Worm (Caenorhabditis elegans): ENCODE data around the gene tsct-1.

tsct-1 gene

ce11 chrX:12439998-12440722 is 6.3 kb downstream of the tsct-1 start:
- TF ChIP-seq W03F9.2 (tag; optimal IDR thresholded peaks at IDR 0.05) (no peak), him-1 (tag; optimal IDR thresholded peaks at IDR 0.05) (no peak), dao-5 (tag; optimal IDR thresholded peaks at IDR 0.05) (no peak)

DNA sequence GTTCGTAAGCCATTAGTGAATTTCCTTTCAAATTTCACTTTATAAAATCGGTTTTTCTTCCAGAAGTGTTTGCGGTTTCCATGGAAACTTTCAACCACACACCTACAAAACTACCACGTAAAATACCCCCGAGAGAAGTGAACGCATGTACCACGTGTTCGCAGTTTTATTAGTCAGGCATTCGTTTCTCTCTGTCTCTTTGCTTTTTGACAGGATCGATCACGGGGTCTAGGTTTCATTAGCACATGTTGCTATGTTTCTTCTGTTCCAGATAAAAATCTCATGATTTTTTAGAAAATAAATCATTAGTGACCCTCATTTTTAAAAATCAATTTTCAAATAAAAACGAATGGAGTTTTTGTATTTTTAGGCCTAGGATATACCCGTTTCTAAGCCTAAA is 10.5 kb downstream of the tsct-1 start:
- TF ChIP-seq him-1 (tag; optimal IDR thresholded peaks at IDR 0.05) (no peak), W03F9.2 (tag; optimal IDR thresholded peaks at IDR 0.05) (no peak), dao-5 (tag; optimal IDR thresholded peaks at IDR 0.05) (no peak)

- TF ChIP-seq W03F9.2 (tag; optimal IDR thresholded peaks at IDR 0.05): no peak
- no peak for TF ChIP-seq dao-5 (tag; optimal IDR thresholded peaks at IDR 0.05)
- no peak for TF ChIP-seq him-1 (tag; optimal IDR thresholded peaks at IDR 0.05)
Measured at ce11 chrX:12446572-12446971, 12.7 kb downstream of the tsct-1 start.

DNA sequence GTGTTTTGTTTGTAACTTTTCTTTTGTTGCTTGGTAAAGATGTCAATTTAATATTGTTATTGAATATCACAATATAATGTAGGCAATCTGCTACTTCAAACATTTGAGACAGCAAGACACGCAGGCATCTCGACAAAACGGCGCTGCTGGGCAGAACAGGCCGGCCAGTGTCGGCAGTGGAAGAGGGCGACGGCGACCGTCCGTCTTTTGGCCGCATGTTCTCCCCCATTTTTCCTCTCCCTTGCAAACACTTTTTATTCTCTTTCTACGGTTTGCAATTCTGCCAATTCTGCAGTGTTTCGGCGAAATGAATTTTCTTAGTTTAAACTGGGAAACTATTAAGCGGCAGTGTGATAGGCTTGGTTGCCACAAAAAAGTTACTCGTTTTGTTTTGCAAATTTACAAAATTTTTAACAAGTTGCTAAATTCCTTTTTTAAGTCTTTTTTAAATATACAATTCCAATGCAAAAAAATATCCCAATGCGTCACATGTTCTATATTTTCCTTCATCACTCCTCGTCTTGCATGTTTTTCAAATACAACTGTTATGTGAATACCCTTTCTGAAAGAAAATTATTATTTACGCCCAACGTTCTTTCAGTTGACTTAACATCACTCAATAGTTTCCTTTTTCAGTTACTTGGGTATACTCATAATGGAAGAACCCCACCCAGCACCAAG is 15.5 kb downstream of the tsct-1 start, which contains the start of gene T18D3.6:
Gene T18D3.6 (plus strand): TSS at position 631 of the 681 bp plus-strand sequence.
- TF ChIP-seq dao-5 (tag; optimal IDR thresholded peaks at IDR 0.05) (no peak), him-1 (tag; optimal IDR thresholded peaks at IDR 0.05) (no peak), W03F9.2 (tag; optimal IDR thresholded peaks at IDR 0.05) (no peak)

DNA sequence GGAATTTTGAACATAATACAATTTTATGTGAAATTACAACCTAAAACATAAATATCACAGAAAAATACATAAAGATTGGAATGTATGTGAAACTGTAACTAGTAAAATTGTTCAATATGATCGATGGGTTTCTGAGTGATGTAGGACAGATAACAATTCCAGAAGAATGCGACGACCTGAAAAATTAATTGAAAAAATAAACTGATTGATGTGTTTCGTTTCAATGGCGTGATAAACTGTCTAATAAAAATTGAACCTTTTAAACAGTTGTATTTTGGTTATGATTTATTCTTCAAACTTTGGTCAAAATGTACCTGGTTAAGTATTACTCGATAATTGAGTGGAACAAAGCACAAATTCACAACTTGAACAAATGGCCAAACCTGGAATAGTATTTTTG is 17.4 kb downstream of the tsct-1 start:
- TF ChIP-seq him-1 (tag; optimal IDR thresholded peaks at IDR 0.05) (no peak), W03F9.2 (tag; optimal IDR thresholded peaks at IDR 0.05) (no peak), dao-5 (tag; optimal IDR thresholded peaks at IDR 0.05) (no peak)

- TF ChIP-seq dao-5 (tag; optimal IDR thresholded peaks at IDR 0.05) (no peak), him-1 (tag; optimal IDR thresholded peaks at IDR 0.05) (peak; percentile 87)
Measured at ce11 chrX:12452143-12452570, 18.3 kb downstream of the tsct-1 start.

DNA sequence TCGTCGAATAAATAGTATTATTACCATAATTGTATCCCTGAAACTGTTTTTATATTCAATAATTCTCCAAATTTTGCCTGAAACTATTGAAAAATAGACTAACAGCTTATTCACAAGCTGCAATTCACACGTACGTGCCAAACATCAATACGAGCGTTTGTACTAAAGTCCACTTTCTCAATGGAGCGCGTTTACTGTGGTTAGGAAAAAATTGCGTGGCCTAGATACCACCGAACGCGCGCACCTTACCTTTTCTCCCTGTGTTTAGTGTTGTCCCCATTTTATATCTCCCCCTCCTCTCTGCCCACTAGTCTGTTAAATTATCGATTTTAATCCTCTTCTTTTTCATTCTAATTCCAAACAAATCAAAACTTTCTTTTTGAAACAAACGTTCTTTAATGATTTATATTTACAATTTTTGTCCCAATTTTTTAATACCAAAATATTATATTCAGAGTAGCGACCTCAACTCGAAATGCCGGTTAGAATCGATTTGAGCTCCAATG is 20.4 kb downstream of the tsct-1 start, which contains the start of the genes T18D3.9 and T18D3.1:
Gene T18D3.9 (minus strand): TSS at position 168 of the 506 bp plus-strand sequence.
Gene T18D3.1 (plus strand): TSS at position 456 of the 506 bp plus-strand sequence.
- TF ChIP-seq W03F9.2 (tag; optimal IDR thresholded peaks at IDR 0.05): no peak
- no peak for TF ChIP-seq dao-5 (tag; optimal IDR thresholded peaks at IDR 0.05)
- TF ChIP-seq him-1 (tag; optimal IDR thresholded peaks at IDR 0.05): no peak

DNA sequence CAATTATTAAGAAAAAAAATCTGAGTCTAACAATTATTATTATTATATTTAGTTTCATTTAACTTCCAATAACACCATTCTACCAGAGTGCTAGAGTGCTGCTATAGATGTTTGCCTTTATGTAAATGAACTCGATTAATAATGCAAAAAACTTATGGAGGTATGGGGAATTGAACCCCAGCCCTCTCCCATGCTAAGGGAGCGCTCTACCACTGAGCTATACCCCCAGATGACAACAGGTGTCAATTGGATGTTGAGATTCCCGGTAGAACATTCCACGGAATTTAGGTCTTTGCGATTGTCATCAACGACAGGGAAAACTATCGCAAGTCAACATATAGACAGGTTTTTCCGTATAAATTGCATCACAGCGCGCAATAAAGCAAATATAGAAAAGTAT is 24.1 kb downstream of the tsct-1 start:
- TF ChIP-seq dao-5 (tag; optimal IDR thresholded peaks at IDR 0.05): peak; percentile 83
- TF ChIP-seq him-1 (tag; optimal IDR thresholded peaks at IDR 0.05): no peak
- TF ChIP-seq W03F9.2 (tag; optimal IDR thresholded peaks at IDR 0.05): peak; percentile 57

- TF ChIP-seq W03F9.2 (tag; optimal IDR thresholded peaks at IDR 0.05): no peak
- no peak for TF ChIP-seq dao-5 (tag; optimal IDR thresholded peaks at IDR 0.05)
- TF ChIP-seq him-1 (tag; optimal IDR thresholded peaks at IDR 0.05): no peak
Measured at ce11 chrX:12461557-12461956, 27.7 kb downstream of the tsct-1 start, which contains the start of gene odr-7. Gene odr-7 (minus strand): TSS chrX:12461657.

- TF ChIP-seq him-1 (tag; optimal IDR thresholded peaks at IDR 0.05) (no peak), dao-5 (tag; optimal IDR thresholded peaks at IDR 0.05) (no peak), W03F9.2 (tag; optimal IDR thresholded peaks at IDR 0.05) (no peak)
Measured at ce11 chrX:12463504-12463903, 29.6 kb downstream of the tsct-1 start, which contains the start of gene T18D3.5. Gene T18D3.5 (plus strand): TSS chrX:12463804.

- TF ChIP-seq W03F9.2 (tag; optimal IDR thresholded peaks at IDR 0.05) (no peak), him-1 (tag; optimal IDR thresholded peaks at IDR 0.05) (no peak), dao-5 (tag; optimal IDR thresholded peaks at IDR 0.05) (no peak)
Measured at ce11 chrX:12466769-12467168, 32.9 kb downstream of the tsct-1 start, which contains the start of gene cdf-2. Gene cdf-2 (minus strand): TSS chrX:12466917.

DNA sequence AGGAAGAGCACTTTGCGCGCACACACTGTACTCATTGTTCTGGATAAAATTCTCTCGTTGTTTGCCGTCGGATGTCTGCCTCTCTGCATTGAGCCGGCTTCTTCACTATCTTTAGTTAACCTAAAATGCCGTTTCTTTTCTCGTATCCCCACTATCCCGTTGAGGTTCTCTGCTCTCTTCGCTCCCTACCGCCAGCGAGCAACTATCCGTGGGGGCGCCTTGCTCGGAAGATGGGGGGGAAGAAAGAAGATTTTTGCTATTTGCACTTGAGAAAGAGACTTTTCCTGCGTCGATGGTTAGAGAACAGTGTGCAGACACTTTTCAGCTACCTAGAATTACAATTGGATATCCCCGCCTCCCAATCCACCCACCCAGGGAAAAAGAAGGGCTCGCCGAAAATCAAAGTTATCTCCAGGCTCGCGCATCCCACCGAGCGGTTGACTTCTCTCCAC is 33.8 kb downstream of the tsct-1 start, which contains the start of gene myo-2:
Gene myo-2 (plus strand): TSS at position 402 of the 452 bp plus-strand sequence.
- TF ChIP-seq W03F9.2 (tag; optimal IDR thresholded peaks at IDR 0.05): no peak
- no peak for TF ChIP-seq dao-5 (tag; optimal IDR thresholded peaks at IDR 0.05)

DNA sequence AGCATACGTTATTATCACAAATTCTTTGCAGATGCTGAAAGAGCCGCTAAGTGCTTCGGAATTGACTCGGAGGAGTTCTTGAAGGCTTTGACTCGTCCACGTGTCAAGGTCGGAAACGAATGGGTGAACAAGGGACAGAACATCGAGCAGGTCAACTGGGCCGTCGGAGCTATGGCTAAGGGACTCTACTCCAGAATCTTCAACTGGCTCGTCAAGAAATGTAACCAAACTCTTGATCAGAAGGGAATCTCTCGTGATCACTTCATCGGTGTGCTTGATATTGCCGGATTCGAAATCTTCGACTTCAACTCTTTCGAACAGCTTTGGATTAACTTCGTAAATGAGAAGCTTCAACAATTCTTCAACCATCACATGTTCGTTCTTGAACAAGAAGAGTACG is 35.9 kb downstream of the tsct-1 start:
- TF ChIP-seq him-1 (tag; optimal IDR thresholded peaks at IDR 0.05): no peak

- TF ChIP-seq W03F9.2 (tag; optimal IDR thresholded peaks at IDR 0.05) (no peak), him-1 (tag; optimal IDR thresholded peaks at IDR 0.05) (no peak), dao-5 (tag; optimal IDR thresholded peaks at IDR 0.05) (no peak)
Measured at ce11 chrX:12472232-12472631, 38.3 kb downstream of the tsct-1 start.

All from whole organism, L4/young adult.